Worm (Caenorhabditis elegans) whole organism, midembryonic: ENCODE results near the gene F10E9.7.
A peak's percentile ranks its signal among the peaks of the same experiment; 100 is the strongest.
"Not testable (repeated sequence)": the region's sequence is repeated elsewhere in the genome, so short reads cannot be mapped to it uniquely, and the experiment has no call there.

Experiments
- T22C8.4 ChIP-seq: fragments of 200-800 bp; sonication (Bioruptor generic); IDR thresholded peaks from 2 replicates; pipeline ENCODE4 v1.3.6; 2022; ENCODE audit warnings: missing genetic modification characterization, missing compliant biosample characterization
- cog-1 ChIP-seq: sonication (generic microtip); optimal IDR thresholded peaks from 2 replicates; lab custom pipeline; 2016; ENCODE audit warnings: missing genetic modification characterization, missing compliant biosample characterization
- flt-1 ChIP-seq: fragments of 200-800 bp; sonication (Bioruptor generic); IDR thresholded peaks from 2 replicates; pipeline ENCODE4 v1.3.6; 2022; ENCODE audit warnings: missing genetic modification characterization, missing compliant biosample characterization
- klf-2 ChIP-seq: fragments of 200-800 bp; sonication (Bioruptor generic); conservative IDR thresholded peaks from 2 replicates; pipeline ENCODE4 v1.3.6; 2022; ENCODE audit warnings: missing genetic modification reagents, missing genetic modification characterization, missing compliant biosample characterization
- med-1 ChIP-seq: sonication (generic microtip); optimal IDR thresholded peaks from 2 replicates; lab custom pipeline; 2017; ENCODE audit warnings: missing genetic modification characterization, mild to moderate bottlenecking, missing compliant biosample characterization, antibody characterized with exemption, missing genetic modification reagents; ENCODE audit not compliant: insufficient read depth
- ref-1 ChIP-seq: fragments of 200-800 bp; sonication (Bioruptor generic); conservative IDR thresholded peaks from 2 replicates; pipeline ENCODE4 v1.3.6; 2022; ENCODE audit warnings: missing genetic modification reagents, missing genetic modification characterization, missing compliant biosample characterization
- tab-1 ChIP-seq: fragments of 200-800 bp; sonication (Bioruptor generic); IDR thresholded peaks from 2 replicates; pipeline ENCODE4 v1.3.6; 2022; ENCODE audit warnings: missing genetic modification characterization, missing compliant biosample characterization
- ztf-23 ChIP-seq: fragments of 200-800 bp; sonication (Bioruptor generic); IDR thresholded peaks from 2 replicates; pipeline ENCODE4 v1.3.6; 2022; ENCODE audit warnings: missing genetic modification reagents, missing genetic modification characterization, missing compliant biosample characterization
- ztf-29 ChIP-seq: fragments of 200-800 bp; sonication (Bioruptor generic); IDR thresholded peaks from 2 replicates; pipeline ENCODE4 v1.3.6; 2022; ENCODE audit warnings: missing genetic modification reagents, missing genetic modification characterization, missing compliant biosample characterization

F10E9.7 gene

DNA sequence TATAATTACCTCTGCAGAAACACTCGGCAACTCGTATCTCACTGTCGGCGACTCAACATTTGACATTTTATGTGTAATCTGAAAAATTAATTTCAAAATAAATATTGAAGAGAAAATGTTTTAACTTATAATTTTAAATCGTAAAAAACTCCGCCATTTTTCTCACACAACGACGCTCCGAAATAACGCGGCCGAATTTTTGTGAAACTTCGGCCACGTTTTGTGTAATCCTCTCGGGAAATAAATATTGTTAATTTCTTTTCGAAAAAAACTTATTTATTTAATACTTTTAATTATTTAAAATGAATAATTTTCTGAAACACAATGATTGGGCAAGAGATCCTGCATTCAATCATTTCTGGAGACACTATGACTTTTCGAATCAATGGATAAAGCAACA is at the start of gene F10E9.7, which contains the start of gene F10E9.5:
TSS of gene F10E9.7 (minus strand) at position 86 of the 400 bp plus-strand sequence.
TSS of gene F10E9.5 (plus strand) at position 237 of the 400 bp plus-strand sequence.
- TF ChIP-seq tab-1 (no peak), cog-1 (tag; lab: Kevin White, UChicago) (peak; percentile 40), med-1 (GFP tag; lab: Kevin White, UChicago) (no peak), ref-1 (no peak), flt-1 (peak; percentile 71; the same call in 1 of the 2 replicates), T22C8.4 (GFP tag; lab: Robert Waterston, UW) (no peak), klf-2 (0 out of 2 replicates have a peak, but pooled peaks have one; percentile 40), ztf-29 (no peak), ztf-23 (GFP tag; lab: Robert Waterston, UW) (peak; percentile 73; the same call in 1 of the 2 replicates)

DNA sequence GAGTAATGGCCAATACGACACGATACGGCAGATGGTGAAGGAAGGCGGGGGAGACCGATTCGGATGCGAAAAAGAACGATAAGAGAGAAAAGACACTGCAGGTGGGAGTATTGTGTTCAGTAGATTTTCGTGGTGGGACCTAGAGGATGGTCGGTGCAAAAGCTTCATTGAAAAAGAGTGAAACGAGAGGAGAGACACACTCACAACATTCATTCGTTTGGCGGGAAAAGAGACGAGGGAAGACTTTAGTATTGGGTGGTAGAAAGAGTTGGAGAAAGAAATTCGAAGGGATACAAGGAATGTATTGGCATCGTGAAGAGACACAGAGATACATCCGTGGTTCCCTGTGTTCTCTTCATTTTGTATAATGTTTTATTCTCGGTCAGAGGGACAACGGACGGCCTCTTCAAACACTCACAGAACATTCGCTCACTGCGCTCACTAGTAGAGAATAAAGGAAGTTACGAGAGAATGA is 49.2 kb upstream of the F10E9.7 start:
- no peak for TF ChIP-seq klf-2
- no peak for TF ChIP-seq tab-1
- no peak for TF ChIP-seq T22C8.4 (GFP tag; lab: Robert Waterston, UW)
- no peak for TF ChIP-seq ref-1
- no peak for TF ChIP-seq med-1 (GFP tag; lab: Kevin White, UChicago)
- TF ChIP-seq ztf-29 = peak; percentile 27; the same call in 1 of the 2 replicates
- TF ChIP-seq ztf-23 (GFP tag; lab: Robert Waterston, UW) = no peak
- TF ChIP-seq cog-1 (tag; lab: Kevin White, UChicago) = peak; percentile 67
- peak; percentile 68 for TF ChIP-seq flt-1

- TF ChIP-seq T22C8.4 (GFP tag; lab: Robert Waterston, UW) (no peak), ztf-29 (no peak), cog-1 (tag; lab: Kevin White, UChicago) (no peak), klf-2 (no peak), ztf-23 (GFP tag; lab: Robert Waterston, UW) (no peak), ref-1 (no peak), flt-1 (no peak), tab-1 (no peak), med-1 (GFP tag; lab: Kevin White, UChicago) (no peak)
Observed at ce11 chrIII:8355462-8355815, 48.2 kb upstream of the F10E9.7 start.

DNA sequence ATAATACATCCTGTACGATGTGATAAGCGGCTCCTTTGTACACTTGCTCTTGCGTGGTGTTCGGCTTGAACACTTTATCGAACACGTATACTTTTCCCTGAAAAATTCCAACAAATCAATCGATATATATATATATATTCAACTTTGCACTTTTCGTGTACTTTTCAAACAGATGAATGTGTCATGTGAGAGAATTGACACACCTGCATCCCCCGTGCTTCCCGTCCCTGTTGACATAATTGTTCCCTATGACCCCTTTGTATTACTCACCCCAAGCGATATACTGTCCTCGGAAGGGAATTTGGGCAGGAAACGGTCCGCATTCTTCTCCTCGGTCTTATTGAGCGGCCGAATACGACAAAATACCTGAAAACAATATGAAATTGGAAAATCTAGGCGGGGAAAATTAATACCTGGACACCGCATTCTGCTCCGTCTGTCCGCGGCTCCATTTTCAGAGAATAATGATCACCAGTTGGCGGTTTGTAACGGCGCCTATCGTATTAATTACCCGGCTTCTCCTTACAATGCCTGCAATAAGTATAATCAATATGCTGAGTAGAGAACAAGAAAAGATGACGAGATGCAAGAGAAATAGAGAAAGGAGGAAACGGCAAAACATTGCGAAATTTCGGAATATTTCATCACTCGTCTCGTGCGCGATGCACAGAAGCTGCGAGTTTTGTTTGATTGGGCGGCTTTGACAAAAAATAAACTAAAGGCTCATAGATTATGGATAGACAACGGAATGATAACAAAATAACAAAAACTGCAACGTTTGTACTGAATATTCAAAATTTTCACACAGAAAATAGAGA is 47.6 kb upstream of the F10E9.7 start, which contains the start of gene unc-116:
TSS of gene unc-116 (minus strand) at position 531 of the 818 bp plus-strand sequence.
- TF ChIP-seq T22C8.4 (GFP tag; lab: Robert Waterston, UW) (no peak), klf-2 (no peak), ztf-29 (no peak), flt-1 (no peak), med-1 (GFP tag; lab: Kevin White, UChicago) (no peak), ref-1 (no peak), tab-1 (no peak), cog-1 (tag; lab: Kevin White, UChicago) (no peak), ztf-23 (GFP tag; lab: Robert Waterston, UW) (no peak)

DNA sequence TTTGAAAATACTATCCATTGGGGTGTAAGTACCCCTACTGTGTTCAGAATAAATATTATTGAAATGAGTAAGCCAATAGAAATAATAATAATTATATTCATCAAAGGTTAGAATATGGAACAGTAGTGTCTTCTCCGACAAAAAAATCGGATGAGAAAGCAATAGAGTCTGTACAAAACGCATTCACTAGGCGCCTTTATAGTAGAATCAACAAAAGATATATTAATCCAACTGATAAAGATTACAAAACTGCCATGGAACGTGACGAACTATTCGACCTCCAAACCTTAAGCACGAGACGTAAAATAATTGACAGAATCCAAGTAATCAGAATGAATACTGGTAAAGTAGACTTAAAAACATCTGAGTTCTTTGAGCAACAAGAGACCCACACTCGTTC is 40.6 kb upstream of the F10E9.7 start, which contains the start of gene clc-29:
TSS of gene clc-29 (minus strand) at position 101 of the 400 bp plus-strand sequence.
- not testable (repeated sequence) for TF ChIP-seq klf-2; cog-1 (tag; lab: Kevin White, UChicago); ztf-29

- not testable (repeated sequence) for TF ChIP-seq klf-2, flt-1, tab-1
Observed at ce11 chrIII:8344283-8344682, 37.0 kb upstream of the F10E9.7 start, which contains the start of gene ZC262.7. Gene ZC262.7, minus strand, starts transcription at chrIII:8344336.

ce11 chrIII:8339372-8339771 is 32.1 kb upstream of the F10E9.7 start, which contains the start of gene clc-28:
Gene clc-28, minus strand, starts transcription at chrIII:8339472.
- not testable (repeated sequence) for TF ChIP-seq ref-1, tab-1, flt-1

- TF ChIP-seq tab-1 (no peak), ztf-23 (GFP tag; lab: Robert Waterston, UW) (no peak), ref-1 (no peak), cog-1 (tag; lab: Kevin White, UChicago) (no peak), flt-1 (no peak), ztf-29 (no peak), klf-2 (no peak), med-1 (GFP tag; lab: Kevin White, UChicago) (no peak), T22C8.4 (GFP tag; lab: Robert Waterston, UW) (no peak)
Observed at ce11 chrIII:8334432-8334831, 27.2 kb upstream of the F10E9.7 start, which contains the start of gene ZC262.4. Gene ZC262.4, minus strand, starts transcription at chrIII:8334532.

DNA sequence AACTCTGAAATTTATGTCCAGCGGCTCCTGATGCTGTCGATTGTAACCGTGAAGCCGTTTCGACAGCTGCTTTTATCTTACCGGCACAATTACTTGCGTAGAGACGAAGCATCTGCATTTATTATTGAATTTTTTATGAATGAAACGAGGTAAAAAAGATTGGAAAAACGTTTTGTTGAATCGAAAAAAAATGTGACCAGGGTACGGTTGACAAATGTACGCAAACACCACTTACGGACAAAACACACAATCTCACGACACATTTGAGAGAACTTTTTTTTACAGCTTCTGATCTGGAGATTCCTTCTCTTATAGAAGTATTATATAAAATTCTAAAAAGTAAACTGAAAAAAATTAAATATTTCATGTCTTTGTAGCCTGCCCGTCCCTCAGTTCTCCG is 24.5 kb upstream of the F10E9.7 start, which contains the start of the genes mrps-18A and ZC262.2:
TSS of gene mrps-18A (minus strand) at position 141 of the 400 bp plus-strand sequence.
TSS of gene ZC262.2 (plus strand) at position 284 of the 400 bp plus-strand sequence.
- TF ChIP-seq tab-1 (no peak), med-1 (GFP tag; lab: Kevin White, UChicago) (no peak), ref-1 (no peak), cog-1 (tag; lab: Kevin White, UChicago) (no peak), klf-2 (no peak), ztf-29 (no peak), T22C8.4 (GFP tag; lab: Robert Waterston, UW) (no peak), ztf-23 (GFP tag; lab: Robert Waterston, UW) (no peak), flt-1 (no peak)

DNA sequence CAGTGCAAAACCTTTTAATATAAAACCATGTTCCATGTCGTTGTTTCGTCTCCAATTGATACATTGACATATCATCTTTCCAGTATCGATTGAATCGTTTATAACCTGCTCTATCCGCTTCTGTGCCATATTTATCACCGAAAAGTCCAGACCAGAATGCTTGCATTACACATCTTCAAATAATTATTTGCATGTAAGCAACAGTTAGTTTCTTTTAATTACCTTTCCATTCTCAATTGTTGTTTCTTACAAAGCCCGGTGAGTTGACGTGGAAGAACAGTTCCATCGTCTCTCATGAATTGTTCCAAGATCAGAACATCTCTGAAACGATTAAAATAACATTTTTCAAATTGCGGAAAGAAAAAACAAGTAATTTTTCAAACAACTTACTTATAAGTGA is 24.0 kb upstream of the F10E9.7 start, which contains the start of gene iglr-2:
TSS of gene iglr-2 (minus strand) at position 101 of the 400 bp plus-strand sequence.
- no peak for TF ChIP-seq ref-1
- TF ChIP-seq klf-2 = no peak
- TF ChIP-seq flt-1 = no peak
- no peak for TF ChIP-seq med-1 (GFP tag; lab: Kevin White, UChicago)
- TF ChIP-seq T22C8.4 (GFP tag; lab: Robert Waterston, UW) = no peak
- TF ChIP-seq ztf-23 (GFP tag; lab: Robert Waterston, UW) = no peak
- TF ChIP-seq ztf-29 = no peak
- TF ChIP-seq tab-1 = no peak
- no peak for TF ChIP-seq cog-1 (tag; lab: Kevin White, UChicago)
